Worm (Caenorhabditis elegans): ENCODE results near the gene sra-11.

- TF ChIP-seq him-1 (tag; optimal IDR thresholded peaks at IDR 0.05) (no peak), dao-5 (tag; optimal IDR thresholded peaks at IDR 0.05) (no peak)
These were observed 39.4 kb downstream of the sra-11 start for ce11 chrII:10870698-10871097.

Data from whole organism, L4/young adult.